Fruit fly (Drosophila melanogaster): Measurements from ENCODE around the gene brat.

- no peak for TF ChIP-seq CG32121 (GFP tag; IDR thresholded peaks at IDR 0.05)
- TF ChIP-seq CG14655 (GFP tag; optimal IDR thresholded peaks at IDR 0.05): peak; percentile 65
Measured at dm6 chr2L:19155937-19156736, 22.5 kb downstream of the brat start.

All from whole organism, pupa.